Fruit fly (Drosophila melanogaster): ENCODE measurements around the gene CG16986.

CG16986 gene

dm6 chr3L:2589167-2589910, 10.8 kb upstream of the CG16986 start, which contains the start of gene dos (continued):
- TF ChIP-seq CG30403 (GFP tag; optimal IDR thresholded peaks at IDR 0.05) = peak; percentile 75
- TF ChIP-seq Dp (GFP tag; optimal IDR thresholded peaks at IDR 0.05) = peak; percentile 57
- TF ChIP-seq cg (GFP tag; optimal IDR thresholded peaks at IDR 0.05) = peak; percentile 79
- peak; percentile 49 for TF ChIP-seq CG9932 (GFP tag; IDR thresholded peaks at IDR 0.05)
- peak; percentile 52 for TF ChIP-seq CG11504 (tag; optimal IDR thresholded peaks at IDR 0.05)
- TF ChIP-seq CG17568 (GFP tag; optimal IDR thresholded peaks at IDR 0.05) = no peak
- TF ChIP-seq Adf1 (GFP tag; IDR thresholded peaks at IDR 0.05) = no peak
- TF ChIP-seq CG17186 (GFP tag; optimal IDR thresholded peaks at IDR 0.05) = peak; percentile 69
- TF ChIP-seq rib (GFP tag; IDR thresholded peaks at IDR 0.05) = no peak
- TF ChIP-seq GATAe (GFP tag; conservative IDR thresholded peaks at IDR 0.05) = no peak
- peak; percentile 28 for TF ChIP-seq gcm2 (GFP tag; optimal IDR thresholded peaks at IDR 0.05)
- TF ChIP-seq Pdp1 (GFP tag; optimal IDR thresholded peaks at IDR 0.05) = peak; percentile 34 to 37
- no peak for TF ChIP-seq sr (GFP tag; IDR thresholded peaks at IDR 0.05)
- peak; percentile 39 for TF ChIP-seq NfI (GFP tag; optimal IDR thresholded peaks at IDR 0.05)
- TF ChIP-seq Mad (GFP tag; optimal IDR thresholded peaks at IDR 0.05) = peak; percentile 73
- TF ChIP-seq insv (GFP tag; optimal IDR thresholded peaks at IDR 0.05) = peak in 1 of 2 experiments; percentile 67
- peak; percentile 46; the same call in 1 of the 2 replicates for TF ChIP-seq Xrp1 (GFP tag; IDR thresholded peaks at IDR 0.05)
- no peak for TF ChIP-seq Ets65A (GFP tag)
- TF ChIP-seq CG4820 (GFP tag; optimal IDR thresholded peaks at IDR 0.05) = peak; percentile 27
- TF ChIP-seq CG17912 (GFP tag; optimal IDR thresholded peaks at IDR 0.05) = peak; percentile 17
- peak; percentile 81 for TF ChIP-seq lilli (GFP tag; optimal IDR thresholded peaks at IDR 0.05)
- no peak for TF ChIP-seq CG10321 (GFP tag; IDR thresholded peaks at IDR 0.05)
- peak; percentile 44 for TF ChIP-seq her (GFP tag; optimal IDR thresholded peaks at IDR 0.05)
- peak; percentile 34 for TF ChIP-seq ftz-f1 (GFP tag; optimal IDR thresholded peaks at IDR 0.05)
- TF ChIP-seq CG7745 (tag; optimal IDR thresholded peaks at IDR 0.05) = peak; percentile 47
- TF ChIP-seq Xbp1 (GFP tag; optimal IDR thresholded peaks at IDR 0.05) = peak; percentile 58
- peak; percentile 76 for TF ChIP-seq phol (tag; optimal IDR thresholded peaks at IDR 0.05)
- TF ChIP-seq eyg (GFP tag; optimal IDR thresholded peaks at IDR 0.05) = no peak
- TF ChIP-seq CG11085 (GFP tag; IDR thresholded peaks at IDR 0.05) = no peak
- TF ChIP-seq NC2β (GFP tag; optimal IDR thresholded peaks at IDR 0.05) = peak; percentile 54
- TF ChIP-seq nmo (GFP tag; optimal IDR thresholded peaks at IDR 0.05) = peak; percentile 73
- TF ChIP-seq grn (GFP tag; optimal IDR thresholded peaks at IDR 0.05) = no peak
- peak; percentile 8 for TF ChIP-seq CG4328 (GFP tag; optimal IDR thresholded peaks at IDR 0.05)
- no peak for TF ChIP-seq toy (GFP tag; IDR thresholded peaks at IDR 0.05)
- peak; percentile 59 for TF ChIP-seq CG18262 (tag; optimal IDR thresholded peaks at IDR 0.05)
- TF ChIP-seq bcd (GFP tag; optimal IDR thresholded peaks at IDR 0.05) = peak; percentile 10
- TF ChIP-seq CG6654 (GFP tag; optimal IDR thresholded peaks at IDR 0.05) = no peak
- TF ChIP-seq CG5953 (GFP tag; IDR thresholded peaks at IDR 0.05) = no peak
- TF ChIP-seq CG4617 (GFP tag; optimal IDR thresholded peaks at IDR 0.05; ENCODE audit: borderline replicate concordance) = peak; percentile 74
- TF ChIP-seq CG15073 (GFP tag; optimal IDR thresholded peaks at IDR 0.05) = no peak
- peak; percentile 45 for TF ChIP-seq ind (GFP tag; optimal IDR thresholded peaks at IDR 0.05)
- TF ChIP-seq pum (GFP tag; optimal IDR thresholded peaks at IDR 0.05) = no peak
- TF ChIP-seq az2 (GFP tag; optimal IDR thresholded peaks at IDR 0.05) = peak; percentile 32
- peak; percentile 99 for TF ChIP-seq CG11560 (tag; IDR thresholded peaks at IDR 0.05)
- peak; percentile 74 for TF ChIP-seq knrl (GFP tag; IDR thresholded peaks at IDR 0.05; ENCODE audit: partially characterized antibody)
- peak; percentile 73 for TF ChIP-seq Scr (GFP tag; IDR thresholded peaks at IDR 0.05; ENCODE audit: partially characterized antibody)
- TF ChIP-seq CG15514 (GFP tag; optimal IDR thresholded peaks at IDR 0.05) = peak; percentile 76
- TF ChIP-seq HLH3B (GFP tag; IDR thresholded peaks at IDR 0.05) = no peak
- TF ChIP-seq CG14965 (GFP tag; optimal IDR thresholded peaks at IDR 0.05; ENCODE audit: borderline replicate concordance) = no peak
- TF ChIP-seq CG9817 (tag; optimal IDR thresholded peaks at IDR 0.05) = peak; percentile 40

Data from whole organism, embryonic.